Fruit fly (Drosophila melanogaster) whole organism, embryonic: ENCODE data around the gene GABPI.
A peak's percentile ranks its signal among the peaks of the same experiment; 100 is the strongest.

ENCODE experiments used
- ATbp ChIP-seq: fragments of 200-800 bp; sonication (Bioruptor generic); optimal IDR thresholded peaks from 2 replicates; lab custom pipeline; 2017; ENCODE audit warnings: missing biosample characterization, mild to moderate bottlenecking, missing genetic modification characterization, missing genetic modification reagents
- Asciz ChIP-seq: fragments of 200-800 bp; sonication (Bioruptor generic); optimal IDR thresholded peaks from 2 replicates; lab custom pipeline; 2017; ENCODE audit warnings: missing biosample characterization, mild to moderate bottlenecking, missing genetic modification characterization, missing genetic modification reagents
- Bdp1 ChIP-seq: fragments of 200-800 bp; sonication (Bioruptor generic); optimal IDR thresholded peaks from 3 replicates; lab custom pipeline; 2016; ENCODE audit warnings: missing biosample characterization, missing genetic modification characterization
- CG10654 ChIP-seq: fragments of 200-800 bp; sonication (Bioruptor generic); optimal IDR thresholded peaks from 2 replicates; lab custom pipeline; 2016; ENCODE audit warnings: missing biosample characterization, missing genetic modification characterization
- CG11093 ChIP-seq: fragments of 200-800 bp; sonication (Bioruptor generic); IDR thresholded peaks from 3 replicates; pipeline ENCODE4 v1.3.6; 2022; ENCODE audit warnings: missing biosample characterization, missing genetic modification characterization
- CG11696 ChIP-seq: fragments of 200-800 bp; sonication (Bioruptor generic); IDR thresholded peaks from 2 replicates; pipeline ENCODE4 v1.3.6; 2022; ENCODE audit warnings: missing biosample characterization, missing genetic modification characterization
- CG1233 ChIP-seq: fragments of 200-800 bp; sonication (Bioruptor generic); optimal IDR thresholded peaks from 4 replicates; lab custom pipeline; 2018; ENCODE audit warnings: missing biosample characterization, mild to moderate bottlenecking, missing genetic modification characterization
- CG14965 ChIP-seq: fragments of 200-800 bp; sonication (Bioruptor generic); optimal IDR thresholded peaks from 2 replicates; lab custom pipeline; 2016; ENCODE audit warnings: missing biosample characterization, missing genetic modification characterization, borderline replicate concordance
- CG30431 ChIP-seq: fragments of 200-800 bp; sonication (Bioruptor generic); optimal IDR thresholded peaks from 2 replicates; lab custom pipeline; 2017; ENCODE audit warnings: missing biosample characterization, missing genetic modification characterization
- CG3065 ChIP-seq: fragments of 200-800 bp; sonication (Bioruptor generic); optimal IDR thresholded peaks from 2 replicates; lab custom pipeline; 2016; ENCODE audit warnings: missing biosample characterization, missing genetic modification characterization
- CG3163 ChIP-seq: fragments of 200-800 bp; sonication (Bioruptor generic); optimal IDR thresholded peaks from 3 replicates; lab custom pipeline; 2016; ENCODE audit warnings: missing biosample characterization, missing genetic modification characterization
- CG3995 ChIP-seq: fragments of 200-800 bp; sonication (Bioruptor generic); optimal IDR thresholded peaks from 3 replicates; lab custom pipeline; 2016; ENCODE audit warnings: missing biosample characterization, missing genetic modification characterization
- CG4328 ChIP-seq: fragments of 200-800 bp; sonication (Bioruptor generic); optimal IDR thresholded peaks from 3 replicates; lab custom pipeline; 2017; ENCODE audit warnings: missing biosample characterization, missing genetic modification reagents, missing genetic modification characterization
- CG4820 ChIP-seq: fragments of 200-800 bp; sonication (Bioruptor generic); optimal IDR thresholded peaks from 3 replicates; lab custom pipeline; 2016; ENCODE audit warnings: missing biosample characterization, missing genetic modification characterization
- CG7271 ChIP-seq: fragments of 200-800 bp; sonication (Bioruptor generic); optimal IDR thresholded peaks from 2 replicates; lab custom pipeline; 2018; ENCODE audit warnings: missing biosample characterization, mild to moderate bottlenecking, missing genetic modification characterization, moderate library complexity
- CG8924 ChIP-seq: fragments of 200-800 bp; optimal IDR thresholded peaks from 3 replicates; lab custom pipeline; 2019; ENCODE audit warnings: missing biosample characterization, mild to moderate bottlenecking, missing genetic modification characterization, moderate library complexity
- D ChIP-seq, 2 experiments: fragments of 200-800 bp in 1 of 2; fragments of >200 bp in 1 of 2; sonication (Bioruptor generic) in 1 of 2; optimal IDR thresholded peaks; 2 replicates in 1 of 2; 3 replicates in 1 of 2; lab custom pipeline; 2017; ENCODE audit warnings: mild to moderate bottlenecking in 1 of 2, missing biosample characterization in 1 of 2, missing genetic modification characterization in 1 of 2, missing genetic modification reagents in 1 of 2
- Dll ChIP-seq: fragments of 200-800 bp; sonication (Bioruptor generic); IDR thresholded peaks from 4 replicates; pipeline ENCODE4 v1.3.6; 2022; ENCODE audit warnings: missing biosample characterization, missing genetic modification characterization; ENCODE audit not compliant: partially characterized antibody
- Ets65A ChIP-seq: fragments of 200-800 bp; sonication (Bioruptor generic); peaks from one replicate; lab custom pipeline; 2016; ENCODE audit warnings: missing biosample characterization, missing genetic modification characterization
- Lpt ChIP-seq: fragments of >200 bp; optimal IDR thresholded peaks from 2 replicates; lab custom pipeline; 2018; ENCODE audit warnings: missing biosample characterization, missing genetic modification characterization
- Mrtf ChIP-seq: fragments of 200-800 bp; sonication (Bioruptor generic); IDR thresholded peaks from 3 replicates; pipeline ENCODE4 v1.3.6; 2022; ENCODE audit warnings: missing biosample characterization, missing genetic modification characterization
- Myb ChIP-seq: fragments of 200-800 bp; sonication (Bioruptor generic); optimal IDR thresholded peaks from 2 replicates; lab custom pipeline; 2016; ENCODE audit warnings: missing biosample characterization, missing genetic modification characterization
- Oli ChIP-seq: fragments of 200-800 bp; sonication (Bioruptor generic); optimal IDR thresholded peaks from 2 replicates; lab custom pipeline; 2018; ENCODE audit warnings: missing biosample characterization, mild to moderate bottlenecking, missing genetic modification characterization, moderate library complexity
- Opbp ChIP-seq: fragments of 200-800 bp; sonication (Bioruptor generic); IDR thresholded peaks from 3 replicates; pipeline ENCODE4 v1.3.6; 2022; ENCODE audit warnings: missing biosample characterization, missing genetic modification characterization; ENCODE audit not compliant: partially characterized antibody
- Scr ChIP-seq: fragments of 200-800 bp; sonication (Bioruptor generic); IDR thresholded peaks from 2 replicates; pipeline ENCODE4 v1.3.6; 2022; ENCODE audit warnings: missing biosample characterization, missing genetic modification characterization; ENCODE audit not compliant: partially characterized antibody
- Sox102F ChIP-seq: fragments of 200-800 bp; sonication (Bioruptor generic); optimal IDR thresholded peaks from 2 replicates; lab custom pipeline; 2018; ENCODE audit warnings: missing biosample characterization, mild to moderate bottlenecking, missing genetic modification characterization, moderate library complexity
- Tbp ChIP-seq: fragments of >200 bp; optimal IDR thresholded peaks from 2 replicates; lab custom pipeline; 2018; ENCODE audit warnings: missing biosample characterization, missing genetic modification characterization
- Trl ChIP-seq, 3 experiments: fragments of >200 bp in 2 of 3; fragments of 200-800 bp in 1 of 3; sonication (Bioruptor generic) in 1 of 3; optimal IDR thresholded peaks; 2 replicates in 1 of 3; 3 replicates in 2 of 3; lab custom pipeline; 2016 to 2017; ENCODE audit warnings: missing biosample characterization in 1 of 3, missing genetic modification characterization in 1 of 3
- Xrp1 ChIP-seq: fragments of 200-800 bp; sonication (Bioruptor generic); IDR thresholded peaks from 2 replicates; pipeline ENCODE4 v1.3.6; 2022; ENCODE audit warnings: missing biosample characterization, missing genetic modification characterization
- ab ChIP-seq: fragments of 200-800 bp; sonication (Bioruptor generic); optimal IDR thresholded peaks from 2 replicates; lab custom pipeline; 2016; ENCODE audit warnings: missing biosample characterization, missing genetic modification characterization
- caup ChIP-seq: fragments of 200-800 bp; sonication (Bioruptor generic); optimal IDR thresholded peaks from 3 replicates; lab custom pipeline; 2017; ENCODE audit warnings: missing biosample characterization, mild to moderate bottlenecking, missing genetic modification characterization, moderate library complexity; ENCODE audit not compliant: severe bottlenecking
- ci ChIP-seq: fragments of 200-800 bp; sonication (Bioruptor generic); IDR thresholded peaks from 3 replicates; pipeline ENCODE4 v1.3.6; 2022; ENCODE audit warnings: missing biosample characterization, missing genetic modification characterization
- crp ChIP-seq, 2 experiments: fragments of 200-800 bp; sonication (Bioruptor generic); optimal IDR thresholded peaks; 2 replicates in 1 of 2; 3 replicates in 1 of 2; lab custom pipeline; 2017; ENCODE audit warnings: missing biosample characterization in 2 of 2, missing genetic modification characterization in 2 of 2, mild to moderate bottlenecking in 1 of 2, moderate library complexity in 1 of 2
- dmrt11E ChIP-seq: fragments of 200-800 bp; sonication (Bioruptor generic); optimal IDR thresholded peaks from 3 replicates; lab custom pipeline; 2018; ENCODE audit warnings: missing biosample characterization, mild to moderate bottlenecking, missing genetic modification characterization, moderate library complexity
- fd64A ChIP-seq: fragments of 200-800 bp; sonication (Bioruptor generic); optimal IDR thresholded peaks from 3 replicates; lab custom pipeline; 2018; ENCODE audit warnings: missing biosample characterization, mild to moderate bottlenecking, missing genetic modification characterization
- gem ChIP-seq: fragments of 200-800 bp; sonication (Bioruptor generic); optimal IDR thresholded peaks from 2 replicates; lab custom pipeline; 2019; ENCODE audit warnings: missing biosample characterization, mild to moderate bottlenecking, missing genetic modification characterization, moderate library complexity
- lola ChIP-seq, 3 experiments: fragments of >200 bp in 2 of 3; fragments of 200-800 bp in 1 of 3; sonication (Bioruptor generic) in 1 of 3; optimal IDR thresholded peaks; 2 replicates each; lab custom pipeline; 2017 to 2019; ENCODE audit warnings: missing biosample characterization in 3 of 3, missing genetic modification characterization in 3 of 3, mild to moderate bottlenecking in 1 of 3, moderate library complexity in 1 of 3
- onecut ChIP-seq: fragments of 200-800 bp; sonication (Bioruptor generic); IDR thresholded peaks from 2 replicates; pipeline ENCODE4 v1.3.6; 2022; ENCODE audit warnings: missing biosample characterization, missing genetic modification characterization
- pho ChIP-seq: fragments of 200-800 bp; sonication (Bioruptor generic); optimal IDR thresholded peaks from 2 replicates; lab custom pipeline; 2016; ENCODE audit warnings: missing biosample characterization, missing genetic modification characterization
- pros ChIP-seq: fragments of 200-800 bp; sonication (Bioruptor generic); optimal IDR thresholded peaks from 3 replicates; lab custom pipeline; 2019; ENCODE audit warnings: missing biosample characterization, mild to moderate bottlenecking, missing genetic modification characterization, moderate library complexity
- scrt ChIP-seq: fragments of 200-800 bp; sonication (Bioruptor generic); optimal IDR thresholded peaks from 2 replicates; lab custom pipeline; 2018; ENCODE audit warnings: missing biosample characterization, mild to moderate bottlenecking, missing genetic modification characterization, moderate library complexity
- sens ChIP-seq: fragments of 200-800 bp; sonication (Bioruptor generic); peaks from one replicate; lab custom pipeline; 2016; ENCODE audit warnings: missing biosample characterization, missing genetic modification characterization
- slbo ChIP-seq: fragments of 200-800 bp; sonication (Bioruptor generic); IDR thresholded peaks from 2 replicates; pipeline ENCODE4 v1.3.6; 2022; ENCODE audit warnings: missing biosample characterization, missing genetic modification characterization
- sna ChIP-seq: fragments of 200-800 bp; sonication (Bioruptor generic); IDR thresholded peaks from 2 replicates; pipeline ENCODE4 v1.3.6; 2022; ENCODE audit warnings: missing biosample characterization, missing genetic modification characterization; ENCODE audit not compliant: partially characterized antibody
- tx ChIP-seq: fragments of 200-800 bp; sonication (Bioruptor generic); optimal IDR thresholded peaks from 2 replicates; lab custom pipeline; 2016; ENCODE audit warnings: missing biosample characterization, missing genetic modification characterization
- unpg ChIP-seq: fragments of 200-800 bp; sonication (Bioruptor generic); optimal IDR thresholded peaks from 3 replicates; lab custom pipeline; 2018; ENCODE audit warnings: missing biosample characterization, mild to moderate bottlenecking, missing genetic modification characterization, moderate library complexity
- z ChIP-seq: fragments of 200-800 bp; sonication (Bioruptor generic); IDR thresholded peaks from 3 replicates; pipeline ENCODE4 v1.3.6; 2022; ENCODE audit warnings: missing biosample characterization, missing genetic modification characterization
- zen ChIP-seq: fragments of 200-800 bp; sonication (Bioruptor generic); optimal IDR thresholded peaks from 3 replicates; lab custom pipeline; 2018; ENCODE audit warnings: missing biosample characterization, mild to moderate bottlenecking, missing genetic modification characterization, moderate library complexity
- zfh2 ChIP-seq: fragments of 200-800 bp; sonication (Bioruptor generic); optimal IDR thresholded peaks from 2 replicates; lab custom pipeline; 2016; ENCODE audit warnings: missing biosample characterization, missing genetic modification characterization

GABPI gene

DNA sequence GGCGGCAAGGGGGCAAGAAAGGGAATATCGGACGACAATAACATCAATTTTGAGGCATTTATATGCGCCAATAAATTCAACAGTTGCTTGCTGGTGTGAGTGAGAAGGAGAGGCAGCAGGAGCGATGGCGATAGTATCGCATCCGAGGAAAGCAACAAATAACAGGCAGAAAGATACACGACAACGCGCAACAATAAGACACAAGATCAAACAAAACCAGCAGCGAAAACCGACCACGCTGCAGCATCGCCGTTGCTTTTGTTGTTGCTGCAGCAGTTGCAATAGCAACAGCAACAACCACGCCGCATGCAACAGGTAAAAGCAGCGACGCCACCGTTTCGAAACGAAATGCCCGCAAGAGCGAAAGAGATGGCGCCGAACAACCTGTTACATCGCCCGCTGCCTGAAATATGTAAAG lies 29.8 kb upstream of the GABPI start (continued):
- TF ChIP-seq Tbp = no peak
- TF ChIP-seq tx (GFP tag; lab: Kevin White, UChicago) = no peak
- peak; percentile 57 for TF ChIP-seq Scr (GFP tag; lab: Robert Waterston, UW)
- TF ChIP-seq CG7271 (tag; lab: Kevin White, UChicago) = no peak
- no peak for TF ChIP-seq pho
- no peak for TF ChIP-seq CG3065 (GFP tag; lab: Kevin White, UChicago)
- TF ChIP-seq pros (GFP tag; lab: Kevin White, UChicago) = no peak
- TF ChIP-seq scrt (GFP tag; lab: Kevin White, UChicago) = peak; percentile 45
- TF ChIP-seq ci (GFP tag; lab: Robert Waterston, UW) = no peak
- peak; percentile 54; the same call in 1 of the 4 replicates for TF ChIP-seq Dll
- TF ChIP-seq D (optimal IDR thresholded peaks at IDR 0.05; lab: Kevin White, UChicago) = peak; percentile 91
- no peak for TF ChIP-seq D (GFP tag; optimal IDR thresholded peaks at IDR 0.05; lab: Kevin White, UChicago)
- no peak for TF ChIP-seq slbo (GFP tag; lab: Robert Waterston, UW)
- TF ChIP-seq Bdp1 = no peak
- no peak for TF ChIP-seq CG30431 (GFP tag; lab: Kevin White, UChicago)
- TF ChIP-seq ab (GFP tag; lab: Kevin White, UChicago) = no peak
- 0 out of 2 replicates have a peak, but pooled peaks have one; percentile 35 for TF ChIP-seq sna (GFP tag; lab: Robert Waterston, UW)
- TF ChIP-seq ATbp = no peak
- no peak for TF ChIP-seq CG11696 (GFP tag; lab: Robert Waterston, UW)
- TF ChIP-seq onecut = no peak
- no peak for TF ChIP-seq caup
- TF ChIP-seq Trl (optimal IDR thresholded peaks at IDR 0.05; lab: Kevin White, UChicago) = no peak
- no peak for TF ChIP-seq Trl (GFP tag; optimal IDR thresholded peaks at IDR 0.05; lab: Kevin White, UChicago)
- no peak for TF ChIP-seq CG14965 (GFP tag; lab: Kevin White, UChicago)
- TF ChIP-seq Opbp = no peak
- no peak for TF ChIP-seq CG3995 (GFP tag; lab: Kevin White, UChicago)
- TF ChIP-seq, all 482 proteins: peak for 26

DNA sequence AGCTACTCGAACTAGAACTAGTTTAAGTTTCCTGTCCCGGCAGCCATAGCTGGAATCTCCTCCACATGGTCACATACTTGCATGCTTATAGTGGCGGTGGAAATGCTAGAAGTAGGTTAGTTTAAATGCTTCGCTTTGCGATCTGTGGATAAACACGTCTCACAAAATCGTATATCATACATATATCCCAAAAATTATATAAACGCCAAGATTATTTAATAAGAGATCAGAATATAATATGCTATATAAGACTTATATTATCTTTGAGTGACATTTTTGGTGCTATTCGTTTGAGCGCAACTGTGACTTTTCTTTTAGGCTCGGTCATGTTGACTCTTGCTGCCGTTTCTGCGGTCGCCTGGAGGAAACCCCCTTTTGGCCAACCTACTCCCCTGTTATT lies 28.4 kb upstream of the GABPI start:
- TF ChIP-seq Xrp1 (peak; percentile 9; the same call in 1 of the 2 replicates), sens (peak; percentile 50), z (no peak), Lpt (GFP tag; lab: Kevin White, UChicago) (no peak), Ets65A (GFP tag; lab: Kevin White, UChicago) (peak; percentile 49), CG4328 (GFP tag; lab: Kevin White, UChicago) (no peak), gem (tag; lab: Kevin White, UChicago) (peak; percentile 22), Sox102F (peak; percentile 13)

DNA sequence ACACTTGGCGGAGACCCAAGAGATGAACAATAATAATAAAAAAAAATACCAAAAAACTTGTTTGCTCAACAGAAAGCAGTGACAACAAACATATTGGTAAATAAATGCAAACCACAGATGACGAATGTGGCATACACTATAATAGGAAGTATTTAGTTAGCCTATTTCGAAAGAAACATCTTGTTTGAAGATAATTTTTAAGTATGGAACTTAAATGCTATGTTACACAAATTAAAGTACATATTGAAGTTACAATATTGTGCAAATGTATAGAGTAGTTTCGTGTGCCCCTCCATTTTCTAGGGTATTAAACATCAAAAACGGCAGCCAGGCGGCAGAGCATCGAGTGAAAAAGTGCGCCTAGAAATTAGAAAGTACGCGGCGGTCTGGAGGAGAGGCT lies 26.9 kb upstream of the GABPI start:
- peak in 1 of 3 experiments; percentile 19 for TF ChIP-seq lola (GFP tag; optimal IDR thresholded peaks at IDR 0.05; lab: Kevin White, UChicago)
- no peak for TF ChIP-seq dmrt11E
- peak; percentile 28; the same call in 1 of the 3 replicates for TF ChIP-seq CG11093 (GFP tag; lab: Robert Waterston, UW)
- peak; percentile 88 for TF ChIP-seq Asciz (GFP tag; lab: Kevin White, UChicago)
- peak; percentile 69 for TF ChIP-seq unpg (GFP tag; lab: Kevin White, UChicago)
- no peak for TF ChIP-seq crp (GFP tag; optimal IDR thresholded peaks at IDR 0.05; lab: Kevin White, UChicago)
- no peak for TF ChIP-seq zen (tag; lab: Kevin White, UChicago)
- TF ChIP-seq zfh2 = no peak
- peak; percentile 63 for TF ChIP-seq Oli (tag; lab: Kevin White, UChicago)
- peak; percentile 52 for TF ChIP-seq fd64A (GFP tag; lab: Kevin White, UChicago)
- TF ChIP-seq CG4820 = peak; percentile 12
- TF ChIP-seq CG1233 (GFP tag; lab: Kevin White, UChicago) = peak; percentile 56
- peak; percentile 65 for TF ChIP-seq CG8924 (tag; lab: Kevin White, UChicago)
- TF ChIP-seq Mrtf = no peak
- TF ChIP-seq CG3163 = no peak
- no peak for TF ChIP-seq Myb (GFP tag; lab: Kevin White, UChicago)
- TF ChIP-seq CG10654 (GFP tag; lab: Kevin White, UChicago) = peak; percentile 16
